Worm (Caenorhabditis elegans) whole organism, L1 larva: ENCODE results near the gene sar-1.

ENCODE experiments used
- C04F5.9 ChIP-seq: sonication (generic microtip); optimal IDR thresholded peaks from 2 replicates; lab custom pipeline; 2016; ENCODE audit warnings: missing genetic modification characterization, missing compliant biosample characterization
- alr-1 ChIP-seq: fragments of 200-800 bp; sonication (Bioruptor generic); optimal IDR thresholded peaks from 2 replicates; lab custom pipeline; 2018; ENCODE audit warnings: borderline replicate concordance, mild to moderate bottlenecking, missing genetic modification characterization, missing compliant biosample characterization
- ama-1 ChIP-seq: fragments of 150-350 bp; optimal IDR thresholded peaks from 2 replicates; lab custom pipeline; 2014
- ceh-63 ChIP-seq: fragments of 200-800 bp; sonication (Bioruptor generic); optimal IDR thresholded peaks from 2 replicates; lab custom pipeline; 2018; ENCODE audit warnings: mild to moderate bottlenecking, missing genetic modification characterization, missing compliant biosample characterization
- ces-1 ChIP-seq: fragments of 150-350 bp; optimal IDR thresholded peaks from 2 replicates; lab custom pipeline; 2014; ENCODE audit warnings: missing biosample characterization, missing genetic modification reagents, missing genetic modification characterization
- dpl-1 ChIP-seq, 3 experiments: fragments of 150-350 bp in 2 of 3; sonication (generic microtip) in 1 of 3; optimal IDR thresholded peaks; 2 replicates each; lab custom pipeline; 2014 to 2017; ENCODE audit warnings: missing biosample characterization in 3 of 3, missing genetic modification characterization in 3 of 3, missing genetic modification reagents in 3 of 3
- efl-1 ChIP-seq, 4 experiments: fragments of 150-350 bp; optimal IDR thresholded peaks in 3 of 4; peaks in 1 of 4; 1 replicate in 1 of 4; 2 replicates in 3 of 4; lab custom pipeline; 2014; ENCODE audit warnings: missing biosample characterization in 2 of 4, missing genetic modification characterization in 2 of 4, missing genetic modification reagents in 2 of 4
- egl-27 ChIP-seq, 2 experiments: fragments of 150-350 bp in 1 of 2; sonication (generic microtip); optimal IDR thresholded peaks; 3 replicates each; lab custom pipeline; 2017 to 2018; ENCODE audit warnings: missing biosample characterization in 2 of 2, missing genetic modification characterization in 2 of 2, missing genetic modification reagents in 2 of 2
- elt-2 ChIP-seq: sonication (generic microtip); optimal IDR thresholded peaks from 2 replicates; lab custom pipeline; 2016; ENCODE audit warnings: missing genetic modification characterization, mild to moderate bottlenecking, inconsistent platforms, missing compliant biosample characterization, missing genetic modification reagents
- ets-5 ChIP-seq: fragments of 200-800 bp; sonication (Bioruptor generic); IDR thresholded peaks from 2 replicates; pipeline ENCODE4 v1.3.6; 2022; ENCODE audit warnings: missing genetic modification characterization, missing compliant biosample characterization
- fkh-10 ChIP-seq: sonication (generic microtip); optimal IDR thresholded peaks from 2 replicates; lab custom pipeline; 2017; ENCODE audit warnings: missing biosample characterization, missing genetic modification reagents, missing genetic modification characterization
- fos-1 ChIP-seq: fragments of 150-350 bp; optimal IDR thresholded peaks from 2 replicates; lab custom pipeline; 2014; ENCODE audit warnings: missing biosample characterization, missing genetic modification characterization
- grh-1 ChIP-seq: fragments of 200-800 bp; sonication (Bioruptor generic); IDR thresholded peaks from 2 replicates; pipeline ENCODE4 v1.3.6; 2022; ENCODE audit warnings: missing genetic modification reagents, missing genetic modification characterization, missing compliant biosample characterization
- isw-1 ChIP-seq: fragments of 200-800 bp; sonication (Bioruptor generic); IDR thresholded peaks from 2 replicates; pipeline ENCODE4 v1.3.6; 2022; ENCODE audit warnings: missing genetic modification characterization, missing compliant biosample characterization
- lin-14 ChIP-seq: fragments of 200-800 bp; sonication (Bioruptor generic); optimal IDR thresholded peaks from 2 replicates; lab custom pipeline; 2018; ENCODE audit warnings: mild to moderate bottlenecking, missing genetic modification characterization, moderate library complexity, missing compliant biosample characterization
- lin-35 ChIP-seq, 2 experiments: fragments of 150-350 bp; optimal IDR thresholded peaks; 2 replicates each; lab custom pipeline; 2014; ENCODE audit warnings: missing biosample characterization in 2 of 2, missing genetic modification characterization in 2 of 2, missing genetic modification reagents in 2 of 2
- lir-3 ChIP-seq: sonication (generic microtip); optimal IDR thresholded peaks from 2 replicates; lab custom pipeline; 2016; ENCODE audit warnings: mild to moderate bottlenecking, missing genetic modification characterization, moderate library complexity, missing compliant biosample characterization; ENCODE audit not compliant: poor library complexity
- mep-1 ChIP-seq: fragments of 150-350 bp; optimal IDR thresholded peaks from 2 replicates; lab custom pipeline; 2014; ENCODE audit warnings: missing biosample characterization, missing genetic modification characterization
- nhr-12 ChIP-seq: sonication (generic microtip); optimal IDR thresholded peaks from 2 replicates; lab custom pipeline; 2017; ENCODE audit warnings: missing biosample characterization, missing genetic modification characterization
- nhr-237 ChIP-seq: fragments of 150-350 bp; optimal IDR thresholded peaks from 2 replicates; lab custom pipeline; 2014; ENCODE audit warnings: missing biosample characterization, missing genetic modification characterization
- nhr-47 ChIP-seq: sonication (generic microtip); optimal IDR thresholded peaks from 2 replicates; lab custom pipeline; 2016; ENCODE audit warnings: mild to moderate bottlenecking, missing genetic modification characterization, moderate library complexity, missing compliant biosample characterization
- nhr-71 ChIP-seq: sonication (generic microtip); optimal IDR thresholded peaks from 2 replicates; lab custom pipeline; 2016; ENCODE audit warnings: mild to moderate bottlenecking, missing genetic modification characterization, moderate library complexity, missing compliant biosample characterization
- nhr-76 ChIP-seq: sonication (generic microtip); optimal IDR thresholded peaks from 2 replicates; lab custom pipeline; 2017; ENCODE audit warnings: missing biosample characterization, missing genetic modification characterization
- nhr-85 ChIP-seq: sonication (generic microtip); peaks from one replicate; lab custom pipeline; 2016; ENCODE audit warnings: missing genetic modification characterization, inconsistent platforms, missing compliant biosample characterization
- nhr-90 ChIP-seq: sonication (generic microtip); optimal IDR thresholded peaks from 2 replicates; lab custom pipeline; 2016; ENCODE audit warnings: mild to moderate bottlenecking, missing genetic modification characterization, missing compliant biosample characterization; ENCODE audit not compliant: poor library complexity
- pqm-1 ChIP-seq: sonication (generic microtip); optimal IDR thresholded peaks from 3 replicates; lab custom pipeline; 2017; ENCODE audit warnings: missing biosample characterization, missing genetic modification characterization
- snu-23 ChIP-seq: sonication (generic microtip); optimal IDR thresholded peaks from 2 replicates; lab custom pipeline; 2016; ENCODE audit warnings: missing genetic modification characterization, missing compliant biosample characterization
- sptf-1 ChIP-seq: fragments of 150-350 bp; optimal IDR thresholded peaks from 2 replicates; lab custom pipeline; 2014; ENCODE audit warnings: missing biosample characterization, missing genetic modification characterization
- sup-37 ChIP-seq: fragments of 200-800 bp; sonication (Bioruptor generic); optimal IDR thresholded peaks from 2 replicates; lab custom pipeline; 2018; ENCODE audit warnings: mild to moderate bottlenecking, missing genetic modification characterization, missing compliant biosample characterization
- unc-30 ChIP-seq: sonication (generic microtip); optimal IDR thresholded peaks from 2 replicates; lab custom pipeline; 2017; ENCODE audit warnings: missing biosample characterization, missing genetic modification characterization
- unc-62 ChIP-seq: fragments of 150-350 bp; optimal IDR thresholded peaks from 2 replicates; lab custom pipeline; 2014; ENCODE audit warnings: missing biosample characterization, missing genetic modification reagents, missing genetic modification characterization
- unc-86 ChIP-seq: sonication (generic microtip); optimal IDR thresholded peaks from 2 replicates; lab custom pipeline; 2016; ENCODE audit warnings: missing genetic modification characterization, missing compliant biosample characterization
- unc-98 ChIP-seq: fragments of 200-800 bp; sonication (Bioruptor generic); IDR thresholded peaks from 2 replicates; pipeline ENCODE4 v1.3.6; 2022; ENCODE audit warnings: missing genetic modification characterization, missing compliant biosample characterization
- zip-4 ChIP-seq: fragments of 200-800 bp; sonication (Bioruptor generic); optimal IDR thresholded peaks from 2 replicates; lab custom pipeline; 2018; ENCODE audit warnings: mild to moderate bottlenecking, missing genetic modification characterization, moderate library complexity, missing compliant biosample characterization
- ztf-11 ChIP-seq, 2 experiments: sonication (generic microtip); optimal IDR thresholded peaks; 2 replicates each; lab custom pipeline; 2016 to 2017; ENCODE audit warnings: missing genetic modification characterization in 2 of 2, missing biosample characterization in 1 of 2, missing compliant biosample characterization in 1 of 2

Gene sar-1

ce11 chrIV:4506637-4507036 lies 6.5 kb downstream of the sar-1 start, which contains the start of gene gbb-2 (continued):
- no peak for TF ChIP-seq ces-1 (GFP tag; lab: Kevin White, UChicago)
- TF ChIP-seq nhr-237 (tag; lab: Kevin White, UChicago): no peak

- TF ChIP-seq unc-86 (no peak), lir-3 (tag; lab: Kevin White, UChicago) (no peak), fos-1 (no peak), unc-62 (GFP tag; lab: Kevin White, UChicago) (no peak), mep-1 (tag; lab: Kevin White, UChicago) (no peak), nhr-76 (tag; lab: Kevin White, UChicago) (no peak), zip-4 (GFP tag; lab: Kevin White, UChicago) (no peak), fkh-10 (GFP tag; lab: Kevin White, UChicago) (peak; percentile 3), alr-1 (tag; lab: Kevin White, UChicago) (no peak), sup-37 (GFP tag; lab: Kevin White, UChicago) (no peak), nhr-85 (peak; percentile 23), ceh-63 (GFP tag; lab: Kevin White, UChicago) (no peak), lin-14 (GFP tag; lab: Kevin White, UChicago) (peak; percentile 71), grh-1 (GFP tag; lab: Robert Waterston, UW) (no peak), nhr-90 (tag; lab: Kevin White, UChicago) (no peak), egl-27 (tag; optimal IDR thresholded peaks at IDR 0.05; lab: Kevin White, UChicago) (no peak), nhr-71 (tag; lab: Kevin White, UChicago) (peak; percentile 7), unc-98 (GFP tag; lab: Robert Waterston, UW) (no peak), nhr-12 (tag; lab: Kevin White, UChicago) (no peak), sptf-1 (no peak), ets-5 (GFP tag; lab: Robert Waterston, UW) (no peak), unc-30 (no peak), ces-1 (GFP tag; lab: Kevin White, UChicago) (peak; percentile 2), dpl-1 (GFP tag; optimal IDR thresholded peaks at IDR 0.05; lab: Kevin White, UChicago) (no peak), ztf-11 (tag; optimal IDR thresholded peaks at IDR 0.05; lab: Kevin White, UChicago) (no peak), ama-1 (lab: Kevin White, UChicago) (no peak), C04F5.9 (tag; lab: Kevin White, UChicago) (no peak)
Observed at ce11 chrIV:4505078-4505477, 8.0 kb downstream of the sar-1 start.

- TF ChIP-seq nhr-12 (tag; lab: Kevin White, UChicago): no peak
- TF ChIP-seq nhr-47: no peak
- no peak for TF ChIP-seq snu-23 (GFP tag; lab: Kevin White, UChicago)
- no peak for TF ChIP-seq efl-1 (optimal IDR thresholded peaks at IDR 0.05; lab: Kevin White, UChicago)
- TF ChIP-seq efl-1 (GFP tag; optimal IDR thresholded peaks at IDR 0.05 in 1 of 2; lab: Kevin White, UChicago): peak in 1 of 2 experiments; percentile 69
- TF ChIP-seq isw-1 (GFP tag; lab: Robert Waterston, UW): no peak
- peak; percentile 69 for TF ChIP-seq ceh-63 (GFP tag; lab: Kevin White, UChicago)
Observed at ce11 chrIV:4490148-4490652, 22.9 kb downstream of the sar-1 start, which contains the start of gene ZK180.7. ZK180.7 (plus strand) TSS chrIV:4490542.

- TF ChIP-seq pqm-1 (tag; lab: Kevin White, UChicago) (peak; percentile 48), efl-1 (optimal IDR thresholded peaks at IDR 0.05; lab: Kevin White, UChicago) (no peak), efl-1 (GFP tag; optimal IDR thresholded peaks at IDR 0.05 in 1 of 2; lab: Kevin White, UChicago) (peak in 1 of 2 experiments; percentile 67), ceh-63 (GFP tag; lab: Kevin White, UChicago) (no peak), elt-2 (peak; percentile 77), dpl-1 (GFP tag; optimal IDR thresholded peaks at IDR 0.05; lab: Kevin White, UChicago) (no peak), lin-35 (GFP tag; optimal IDR thresholded peaks at IDR 0.05; lab: Kevin White, UChicago) (peak in 1 of 2 experiments; percentile 22)
Observed at ce11 chrIV:4486738-4487137, 26.4 kb downstream of the sar-1 start, which contains the start of gene trx-3. trx-3 (plus strand) TSS chrIV:4487028.
